Fruit fly (Drosophila melanogaster) whole organism, embryonic: ENCODE results near the gene klar.

Experiments used
- Ada2b ChIP-seq: fragments of 200-800 bp; sonication (Bioruptor generic); IDR thresholded peaks from 2 replicates; pipeline ENCODE4 v1.3.6; 2022; ENCODE audit warnings: missing biosample characterization, missing genetic modification characterization
- CG10366 ChIP-seq: fragments of 200-800 bp; sonication (Bioruptor generic); IDR thresholded peaks from 2 replicates; pipeline ENCODE4 v1.3.6; 2022; ENCODE audit warnings: missing biosample characterization, missing genetic modification characterization
- CG11696 ChIP-seq: fragments of 200-800 bp; sonication (Bioruptor generic); IDR thresholded peaks from 2 replicates; pipeline ENCODE4 v1.3.6; 2022; ENCODE audit warnings: missing biosample characterization, missing genetic modification characterization
- CG11723 ChIP-seq: fragments of 200-800 bp; sonication (Bioruptor generic); optimal IDR thresholded peaks from 2 replicates; lab custom pipeline; 2017; ENCODE audit warnings: missing biosample characterization, mild to moderate bottlenecking, missing genetic modification characterization
- CG12219 ChIP-seq: fragments of 200-800 bp; sonication (Bioruptor generic); optimal IDR thresholded peaks from 3 replicates; lab custom pipeline; 2018; ENCODE audit warnings: missing biosample characterization, mild to moderate bottlenecking, missing genetic modification characterization
- CG2202 ChIP-seq: fragments of 200-800 bp; sonication (Bioruptor generic); optimal IDR thresholded peaks from 2 replicates; lab custom pipeline; 2018; ENCODE audit warnings: missing biosample characterization, mild to moderate bottlenecking, missing genetic modification characterization
- CG2678 ChIP-seq: fragments of 200-800 bp; sonication (Bioruptor generic); optimal IDR thresholded peaks from 3 replicates; lab custom pipeline; 2019; ENCODE audit warnings: missing biosample characterization, mild to moderate bottlenecking, missing genetic modification characterization, moderate library complexity
- CG33213 ChIP-seq: fragments of 200-800 bp; sonication (Bioruptor generic); optimal IDR thresholded peaks from 3 replicates; lab custom pipeline; 2016; ENCODE audit warnings: missing biosample characterization, missing genetic modification characterization
- CG33557 ChIP-seq: fragments of 200-800 bp; sonication (Bioruptor generic); optimal IDR thresholded peaks from 2 replicates; lab custom pipeline; 2019; ENCODE audit warnings: missing biosample characterization, mild to moderate bottlenecking, missing genetic modification characterization, moderate library complexity
- CG34224 ChIP-seq: fragments of 200-800 bp; sonication (Bioruptor generic); IDR thresholded peaks from 3 replicates; pipeline ENCODE4 v1.3.6; 2022; ENCODE audit warnings: missing biosample characterization, missing genetic modification characterization; ENCODE audit not compliant: partially characterized antibody
- CG34422 ChIP-seq: fragments of 200-800 bp; sonication (Bioruptor generic); IDR thresholded peaks from 3 replicates; pipeline ENCODE4 v1.3.6; 2022; ENCODE audit warnings: missing biosample characterization, missing genetic modification characterization
- CG4328 ChIP-seq: fragments of 200-800 bp; sonication (Bioruptor generic); optimal IDR thresholded peaks from 3 replicates; lab custom pipeline; 2017; ENCODE audit warnings: missing biosample characterization, missing genetic modification reagents, missing genetic modification characterization
- CG6654 ChIP-seq: fragments of 200-800 bp; sonication (Bioruptor generic); optimal IDR thresholded peaks from 2 replicates; lab custom pipeline; 2017; ENCODE audit warnings: missing biosample characterization, mild to moderate bottlenecking, missing genetic modification characterization
- CG7839 ChIP-seq: fragments of 200-800 bp; sonication (Bioruptor generic); optimal IDR thresholded peaks from 3 replicates; lab custom pipeline; 2018; ENCODE audit warnings: missing biosample characterization, mild to moderate bottlenecking, missing genetic modification characterization, moderate library complexity
- CG9876 ChIP-seq: fragments of 200-800 bp; sonication (Bioruptor generic); optimal IDR thresholded peaks from 2 replicates; lab custom pipeline; 2016; ENCODE audit warnings: missing biosample characterization, missing genetic modification characterization
- HLH3B ChIP-seq: fragments of 200-800 bp; sonication (Bioruptor generic); IDR thresholded peaks from 2 replicates; pipeline ENCODE4 v1.3.6; 2022; ENCODE audit warnings: missing biosample characterization, missing genetic modification characterization
- Hr3 ChIP-seq: fragments of 200-800 bp; sonication (Bioruptor generic); optimal IDR thresholded peaks from 3 replicates; lab custom pipeline; 2016; ENCODE audit warnings: missing biosample characterization, missing genetic modification characterization
- Jarid2 ChIP-seq: fragments of 200-800 bp; sonication (Bioruptor generic); optimal IDR thresholded peaks from 3 replicates; lab custom pipeline; 2017; ENCODE audit warnings: mild to moderate bottlenecking, missing biosample characterization, missing genetic modification reagents, missing genetic modification characterization
- Kr ChIP-seq: fragments of 200-800 bp; sonication (Bioruptor generic); optimal IDR thresholded peaks from 2 replicates; lab custom pipeline; 2017; ENCODE audit warnings: missing biosample characterization, mild to moderate bottlenecking, missing genetic modification characterization
- Mes4 ChIP-seq: fragments of 200-800 bp; sonication (Bioruptor generic); optimal IDR thresholded peaks from 2 replicates; lab custom pipeline; 2016; ENCODE audit warnings: missing biosample characterization, missing genetic modification characterization
- NC2α ChIP-seq: fragments of 200-800 bp; sonication (Bioruptor generic); optimal IDR thresholded peaks from 2 replicates; lab custom pipeline; 2016; ENCODE audit warnings: missing biosample characterization, missing genetic modification characterization
- NFAT ChIP-seq: fragments of 200-800 bp; sonication (Bioruptor generic); IDR thresholded peaks from 2 replicates; pipeline ENCODE4 v1.3.6; 2022; ENCODE audit warnings: missing biosample characterization, missing genetic modification characterization
- NK7.1 ChIP-seq: fragments of 200-800 bp; sonication (Bioruptor generic); optimal IDR thresholded peaks from 3 replicates; lab custom pipeline; 2016; ENCODE audit warnings: missing biosample characterization, missing genetic modification characterization
- Optix ChIP-seq: fragments of 200-800 bp; sonication (Bioruptor generic); IDR thresholded peaks from 3 replicates; pipeline ENCODE4 v1.3.6; 2022; ENCODE audit warnings: missing biosample characterization, missing genetic modification characterization
- Ravus ChIP-seq: fragments of 200-800 bp; sonication (Bioruptor generic); IDR thresholded peaks from 2 replicates; pipeline ENCODE4 v1.3.6; 2022; ENCODE audit warnings: missing biosample characterization, missing genetic modification characterization
- Scr ChIP-seq: fragments of 200-800 bp; sonication (Bioruptor generic); IDR thresholded peaks from 2 replicates; pipeline ENCODE4 v1.3.6; 2022; ENCODE audit warnings: missing biosample characterization, missing genetic modification characterization; ENCODE audit not compliant: partially characterized antibody
- Side ChIP-seq: fragments of 200-800 bp; sonication (Bioruptor generic); optimal IDR thresholded peaks from 2 replicates; lab custom pipeline; 2016; ENCODE audit warnings: missing biosample characterization, missing genetic modification characterization
- Vsx1 ChIP-seq: fragments of 200-800 bp; sonication (Bioruptor generic); optimal IDR thresholded peaks from 2 replicates; lab custom pipeline; 2017; ENCODE audit warnings: missing biosample characterization, mild to moderate bottlenecking, missing genetic modification characterization, missing genetic modification reagents
- ab ChIP-seq: fragments of 200-800 bp; sonication (Bioruptor generic); optimal IDR thresholded peaks from 2 replicates; lab custom pipeline; 2016; ENCODE audit warnings: missing biosample characterization, missing genetic modification characterization
- aop ChIP-seq: fragments of 200-800 bp; sonication (Bioruptor generic); IDR thresholded peaks from 2 replicates; pipeline ENCODE4 v1.3.6; 2022; ENCODE audit warnings: missing biosample characterization, missing genetic modification characterization
- ap ChIP-seq: fragments of 200-800 bp; sonication (Bioruptor generic); IDR thresholded peaks from 2 replicates; pipeline ENCODE4 v1.3.6; 2022; ENCODE audit warnings: missing biosample characterization, missing genetic modification characterization
- ash1 ChIP-seq: fragments of 200-800 bp; sonication (Bioruptor generic); optimal IDR thresholded peaks from 2 replicates; lab custom pipeline; 2018; ENCODE audit warnings: missing biosample characterization, mild to moderate bottlenecking, missing genetic modification characterization
- az2 ChIP-seq: fragments of 200-800 bp; sonication (Bioruptor generic); optimal IDR thresholded peaks from 3 replicates; lab custom pipeline; 2016; ENCODE audit warnings: missing biosample characterization, missing genetic modification characterization
- br ChIP-seq: fragments of >200 bp; optimal IDR thresholded peaks from 2 replicates; lab custom pipeline; 2017
- chm ChIP-seq: fragments of 200-800 bp; sonication (Bioruptor generic); IDR thresholded peaks from 2 replicates; pipeline ENCODE4 v1.3.6; 2022; ENCODE audit warnings: missing biosample characterization, missing genetic modification characterization
- ci ChIP-seq: fragments of 200-800 bp; sonication (Bioruptor generic); IDR thresholded peaks from 3 replicates; pipeline ENCODE4 v1.3.6; 2022; ENCODE audit warnings: missing biosample characterization, missing genetic modification characterization
- crol ChIP-seq: fragments of 200-800 bp; sonication (Bioruptor generic); IDR thresholded peaks from 2 replicates; pipeline ENCODE4 v1.3.6; 2022; ENCODE audit warnings: missing biosample characterization, missing genetic modification characterization
- danr ChIP-seq: fragments of 200-800 bp; sonication (Bioruptor generic); IDR thresholded peaks from 2 replicates; pipeline ENCODE4 v1.3.6; 2022; ENCODE audit warnings: missing biosample characterization, missing genetic modification characterization
- dimm ChIP-seq: fragments of 200-800 bp; sonication (Bioruptor generic); IDR thresholded peaks from 2 replicates; pipeline ENCODE4 v1.3.6; 2022; ENCODE audit warnings: missing biosample characterization, missing genetic modification characterization
- fru ChIP-seq: fragments of >200 bp; optimal IDR thresholded peaks from 2 replicates; lab custom pipeline; 2017
- fu2 ChIP-seq: fragments of 200-800 bp; sonication (Bioruptor generic); optimal IDR thresholded peaks from 2 replicates; lab custom pipeline; 2016; ENCODE audit warnings: missing biosample characterization, missing genetic modification characterization
- gfzf ChIP-seq: fragments of 200-800 bp; sonication (Bioruptor generic); optimal IDR thresholded peaks from 2 replicates; lab custom pipeline; 2016; ENCODE audit warnings: missing biosample characterization, mild to moderate bottlenecking, missing genetic modification characterization, moderate library complexity
- knrl ChIP-seq: fragments of 200-800 bp; sonication (Bioruptor generic); IDR thresholded peaks from 3 replicates; pipeline ENCODE4 v1.3.6; 2022; ENCODE audit warnings: missing biosample characterization, missing genetic modification characterization; ENCODE audit not compliant: partially characterized antibody
- lab ChIP-seq: fragments of 200-800 bp; sonication (Bioruptor generic); optimal IDR thresholded peaks from 3 replicates; lab custom pipeline; 2017; ENCODE audit warnings: missing biosample characterization, missing genetic modification characterization, mild to moderate bottlenecking, moderate library complexity, missing genetic modification reagents
- ranshi ChIP-seq: fragments of 200-800 bp; sonication (Bioruptor generic); IDR thresholded peaks from 2 replicates; pipeline ENCODE4 v1.3.6; 2022; ENCODE audit warnings: missing biosample characterization, missing genetic modification characterization
- schlank ChIP-seq: fragments of 200-800 bp; sonication (Bioruptor generic); optimal IDR thresholded peaks from 2 replicates; lab custom pipeline; 2018; ENCODE audit warnings: missing biosample characterization, mild to moderate bottlenecking, missing genetic modification characterization
- scrt ChIP-seq: fragments of 200-800 bp; sonication (Bioruptor generic); optimal IDR thresholded peaks from 2 replicates; lab custom pipeline; 2018; ENCODE audit warnings: missing biosample characterization, mild to moderate bottlenecking, missing genetic modification characterization, moderate library complexity
- sd ChIP-seq: fragments of 200-800 bp; sonication (Bioruptor generic); optimal IDR thresholded peaks from 3 replicates; lab custom pipeline; 2018; ENCODE audit warnings: missing biosample characterization, mild to moderate bottlenecking, missing genetic modification characterization, moderate library complexity
- slp2 ChIP-seq: fragments of 200-800 bp; sonication (Bioruptor generic); optimal IDR thresholded peaks from 2 replicates; lab custom pipeline; 2016; ENCODE audit warnings: missing biosample characterization, missing genetic modification characterization
- stc ChIP-seq: fragments of 200-800 bp; sonication (Bioruptor generic); IDR thresholded peaks from 2 replicates; pipeline ENCODE4 v1.3.6; 2022; ENCODE audit warnings: missing biosample characterization, missing genetic modification characterization

The klar gene

DNA sequence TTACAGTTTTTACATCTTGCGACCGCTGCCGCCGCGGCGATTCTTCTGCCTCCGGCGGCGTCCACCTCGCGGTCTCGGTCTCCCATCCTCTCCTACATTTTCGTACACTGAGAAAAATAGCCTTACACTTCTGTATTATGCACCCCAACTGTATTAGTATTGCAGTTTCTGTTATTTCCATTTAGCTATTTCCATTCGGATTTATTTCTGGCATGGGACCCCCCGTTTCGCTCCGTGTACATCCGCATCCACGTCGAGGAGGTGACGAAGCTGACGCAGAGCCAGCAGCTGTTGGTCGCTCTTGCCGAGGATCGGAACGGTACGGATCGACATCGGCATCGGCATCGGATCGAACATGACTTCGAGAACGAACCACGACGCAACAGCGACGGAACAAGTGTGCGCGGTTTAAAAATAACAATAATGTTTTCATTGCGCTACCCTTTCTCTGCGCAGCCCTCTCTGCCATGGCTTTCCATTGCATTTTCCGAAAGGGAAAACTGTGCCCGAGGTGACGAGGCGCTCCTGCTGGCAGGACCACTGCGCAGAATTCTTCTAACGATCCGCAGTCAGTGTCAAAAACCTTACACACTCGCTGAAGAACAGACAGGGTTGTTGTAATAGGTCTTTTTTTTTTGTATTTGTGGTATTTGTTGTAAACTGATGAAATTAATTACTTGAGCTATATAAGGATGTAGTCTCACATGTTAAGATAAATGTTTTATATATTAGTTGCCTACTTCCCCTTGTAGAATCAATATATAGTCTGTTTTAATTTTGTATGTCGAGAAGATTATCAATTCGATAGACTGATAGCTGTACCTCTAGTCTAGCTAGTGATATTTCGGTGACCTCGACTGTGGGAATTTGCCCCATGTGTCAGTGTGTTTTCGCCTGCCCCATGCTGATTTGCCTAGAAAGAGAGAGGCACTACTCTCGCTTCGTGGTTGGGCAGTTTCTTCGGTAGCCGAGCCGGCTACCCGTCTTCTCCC, 49.2 kb upstream of the klar start (continued):
- TF ChIP-seq gfzf (GFP tag; lab: Kevin White, UChicago) (no peak), stc (GFP tag; lab: Robert Waterston, UW) (peak; percentile 78), ci (GFP tag; lab: Robert Waterston, UW) (peak; percentile 96), CG12219 (GFP tag; lab: Kevin White, UChicago) (peak; percentile 85), sd (tag; lab: Kevin White, UChicago) (peak; percentile 60), aop (GFP tag; lab: Robert Waterston, UW) (peak; percentile 85), NC2α (peak; percentile 90), ap (GFP tag; lab: Robert Waterston, UW) (peak; percentile 81), lab (GFP tag; lab: Kevin White, UChicago) (peak; percentile 93), az2 (peak; percentile 89), CG2678 (tag; lab: Kevin White, UChicago) (peak; percentile 91), NK7.1 (GFP tag; lab: Kevin White, UChicago) (peak; percentile 88), Hr3 (GFP tag; lab: Kevin White, UChicago) (peak; percentile 84), CG33213 (GFP tag; lab: Kevin White, UChicago) (peak; percentile 87), CG4328 (GFP tag; lab: Kevin White, UChicago) (peak; percentile 88), crol (peak; percentile 41; the same call in 1 of the 2 replicates), CG34422 (GFP tag; lab: Robert Waterston, UW) (peak; percentile 91), Jarid2 (peak; percentile 59), CG11696 (GFP tag; lab: Robert Waterston, UW) (peak; percentile 82), knrl (no peak), CG9876 (GFP tag; lab: Kevin White, UChicago) (peak; percentile 89), CG34224 (GFP tag; lab: Robert Waterston, UW) (no peak), Kr (GFP tag; lab: Kevin White, UChicago) (peak; percentile 76), ab (peak; percentile 52), chm (peak; percentile 95), Ravus (GFP tag; lab: Robert Waterston, UW) (peak; percentile 65), scrt (GFP tag; lab: Kevin White, UChicago) (no peak), CG6654 (GFP tag; lab: Kevin White, UChicago) (peak; percentile 52), CG11723 (GFP tag; lab: Kevin White, UChicago) (peak; percentile 85), Scr (no peak), slp2 (peak; percentile 84), Optix (GFP tag; lab: Robert Waterston, UW) (peak; percentile 88), CG33557 (GFP tag; lab: Kevin White, UChicago) (peak; percentile 88), fu2 (GFP tag; lab: Kevin White, UChicago) (peak; percentile 87), CG10366 (GFP tag; lab: Robert Waterston, UW) (peak; percentile 92), Mes4 (peak; percentile 88), fru (lab: Kevin White, UChicago) (no peak), Ada2b (GFP tag; lab: Robert Waterston, UW) (peak; percentile 89), Vsx1 (GFP tag; lab: Kevin White, UChicago) (no peak), danr (GFP tag; lab: Robert Waterston, UW) (peak; percentile 82), schlank (peak; percentile 79), Side (GFP tag; lab: Kevin White, UChicago) (peak; percentile 93), ash1 (GFP tag; lab: Kevin White, UChicago) (peak; percentile 84), ranshi (GFP tag; lab: Robert Waterston, UW) (peak; percentile 91), CG7839 (tag; lab: Kevin White, UChicago) (peak; percentile 90), NFAT (GFP tag; lab: Robert Waterston, UW) (peak; percentile 94), CG2202 (tag; lab: Kevin White, UChicago) (peak; percentile 75), br (no peak), dimm (GFP tag; lab: Robert Waterston, UW) (peak; percentile 61; the same call in 1 of the 2 replicates), HLH3B (GFP tag; lab: Robert Waterston, UW) (peak; percentile 94)
